Worm (Caenorhabditis elegans) whole organism, young adult: ENCODE data around the gene plx-1.

Experiments
- B0035.1 ChIP-seq: sonication (generic microtip); optimal IDR thresholded peaks from 2 replicates; lab custom pipeline; 2016; ENCODE audit warnings: missing genetic modification characterization, mild to moderate bottlenecking, missing compliant biosample characterization, missing genotype, missing genetic modification reagents
- B0261.1 ChIP-seq: sonication (generic microtip); optimal IDR thresholded peaks from 2 replicates; lab custom pipeline; 2016; ENCODE audit warnings: mild to moderate bottlenecking, missing genetic modification characterization, moderate library complexity, missing compliant biosample characterization
- C06A6.2 ChIP-seq: fragments of 200-800 bp; sonication (Bioruptor generic); conservative IDR thresholded peaks from 2 replicates; pipeline ENCODE4 v1.3.6; 2022; ENCODE audit warnings: missing genetic modification characterization, missing compliant biosample characterization
- F39B2.1 ChIP-seq: fragments of 200-800 bp; sonication (Bioruptor generic); IDR thresholded peaks from 2 replicates; pipeline ENCODE4 v1.3.6; 2022; ENCODE audit warnings: missing genetic modification reagents, missing genetic modification characterization, missing compliant biosample characterization
- F52B5.7 ChIP-seq: sonication (generic microtip); optimal IDR thresholded peaks from 2 replicates; lab custom pipeline; 2016; ENCODE audit warnings: mild to moderate bottlenecking, missing genetic modification characterization, missing compliant biosample characterization
- F55B11.4 ChIP-seq: sonication (generic microtip); optimal IDR thresholded peaks from 2 replicates; lab custom pipeline; 2016; ENCODE audit warnings: missing compliant biosample characterization, missing genetic modification characterization, borderline replicate concordance; ENCODE audit not compliant: insufficient read depth
- F57A8.1 ChIP-seq: fragments of 200-800 bp; sonication (Bioruptor generic); optimal IDR thresholded peaks from 2 replicates; lab custom pipeline; 2018; ENCODE audit warnings: mild to moderate bottlenecking, missing genetic modification characterization, moderate library complexity, missing compliant biosample characterization
- F57C9.4 ChIP-seq: sonication (generic microtip); optimal IDR thresholded peaks from 2 replicates; lab custom pipeline; 2017; ENCODE audit warnings: mild to moderate bottlenecking, missing genetic modification characterization, missing compliant biosample characterization
- K11D2.4 ChIP-seq: fragments of 200-800 bp; sonication (Bioruptor generic); IDR thresholded peaks from 2 replicates; pipeline ENCODE4 v1.3.6; 2022; ENCODE audit warnings: missing genetic modification reagents, missing genetic modification characterization, missing compliant biosample characterization
- aptf-2 ChIP-seq: fragments of 200-800 bp; sonication (Bioruptor generic); conservative IDR thresholded peaks from 2 replicates; pipeline ENCODE4 v1.3.6; 2022; ENCODE audit warnings: missing genetic modification reagents, missing genetic modification characterization, missing compliant biosample characterization
- athp-1 ChIP-seq: sonication (generic microtip); optimal IDR thresholded peaks from 2 replicates; lab custom pipeline; 2017; ENCODE audit warnings: mild to moderate bottlenecking, missing genetic modification characterization, missing compliant biosample characterization
- bed-2 ChIP-seq: fragments of 200-800 bp; sonication (Bioruptor generic); IDR thresholded peaks from 2 replicates; pipeline ENCODE4 v1.3.6; 2022; ENCODE audit warnings: missing genetic modification reagents, missing genetic modification characterization, missing compliant biosample characterization
- cebp-2 ChIP-seq: fragments of 200-800 bp; sonication (Bioruptor generic); IDR thresholded peaks from 2 replicates; pipeline ENCODE4 v1.3.6; 2022; ENCODE audit warnings: missing genetic modification characterization, missing compliant biosample characterization
- ceh-40 ChIP-seq: fragments of 200-800 bp; sonication (Bioruptor generic); IDR thresholded peaks from 2 replicates; pipeline ENCODE4 v1.3.6; 2022; ENCODE audit warnings: missing genetic modification characterization, missing compliant biosample characterization
- dox-1 ChIP-seq: fragments of 200-800 bp; sonication (Bioruptor generic); IDR thresholded peaks from 2 replicates; pipeline ENCODE4 v1.3.6; 2022; ENCODE audit warnings: missing genetic modification reagents, missing genetic modification characterization, missing compliant biosample characterization
- dpff-1 ChIP-seq: sonication (generic microtip); optimal IDR thresholded peaks from 2 replicates; lab custom pipeline; 2017; ENCODE audit warnings: mild to moderate bottlenecking, missing genetic modification characterization, missing compliant biosample characterization
- egrh-3 ChIP-seq: fragments of 200-800 bp; sonication (Bioruptor generic); IDR thresholded peaks from 2 replicates; pipeline ENCODE4 v1.3.6; 2022; ENCODE audit warnings: missing genetic modification reagents, missing genetic modification characterization, missing compliant biosample characterization
- him-1 ChIP-seq: sonication (generic microtip); optimal IDR thresholded peaks from 2 replicates; lab custom pipeline; 2016; ENCODE audit warnings: missing genotype, missing genetic modification reagents, missing genetic modification characterization, missing compliant biosample characterization
- hlh-26 ChIP-seq: fragments of 200-800 bp; sonication (Bioruptor generic); conservative IDR thresholded peaks from 2 replicates; pipeline ENCODE4 v1.3.6; 2022; ENCODE audit warnings: missing genetic modification reagents, missing genetic modification characterization, missing compliant biosample characterization
- hmg-20 ChIP-seq: fragments of 200-800 bp; sonication (Bioruptor generic); IDR thresholded peaks from 2 replicates; pipeline ENCODE4 v1.3.6; 2022; ENCODE audit warnings: missing genetic modification reagents, missing genetic modification characterization, missing compliant biosample characterization
- lin-26 ChIP-seq: fragments of 200-800 bp; sonication (Bioruptor generic); IDR thresholded peaks from 2 replicates; pipeline ENCODE4 v1.3.6; 2022; ENCODE audit warnings: missing genetic modification reagents, missing genetic modification characterization, missing compliant biosample characterization
- lin-54 ChIP-seq: fragments of 200-800 bp; sonication (Bioruptor generic); optimal IDR thresholded peaks from 2 replicates; lab custom pipeline; 2018; ENCODE audit warnings: mild to moderate bottlenecking, missing genetic modification characterization, missing compliant biosample characterization
- mcd-1 ChIP-seq: fragments of 200-800 bp; sonication (Bioruptor generic); IDR thresholded peaks from 2 replicates; pipeline ENCODE4 v1.3.6; 2022; ENCODE audit warnings: missing genetic modification reagents, missing genetic modification characterization, missing compliant biosample characterization
- mel-28 ChIP-seq: sonication (generic microtip); optimal IDR thresholded peaks from 2 replicates; lab custom pipeline; 2016; ENCODE audit warnings: borderline replicate concordance, mild to moderate bottlenecking, missing genetic modification characterization, missing compliant biosample characterization
- mes-4 ChIP-seq: sonication (generic microtip); optimal IDR thresholded peaks from 2 replicates; lab custom pipeline; 2016; ENCODE audit warnings: missing genotype, missing genetic modification characterization, missing compliant biosample characterization
- nfya-2 ChIP-seq: fragments of 200-800 bp; sonication (Bioruptor generic); IDR thresholded peaks from 2 replicates; pipeline ENCODE4 v1.3.6; 2022; ENCODE audit warnings: missing genetic modification reagents, missing genetic modification characterization, missing compliant biosample characterization
- nhr-120 ChIP-seq: fragments of 200-800 bp; sonication (Bioruptor generic); IDR thresholded peaks from 2 replicates; pipeline ENCODE4 v1.3.6; 2022; ENCODE audit warnings: missing genetic modification characterization, missing compliant biosample characterization
- nhr-90 ChIP-seq: sonication (generic microtip); optimal IDR thresholded peaks from 2 replicates; lab custom pipeline; 2016; ENCODE audit warnings: missing genotype, mild to moderate bottlenecking, missing genetic modification characterization, missing compliant biosample characterization
- pbrm-1 ChIP-seq: fragments of 200-800 bp; sonication (Bioruptor generic); IDR thresholded peaks from 2 replicates; pipeline ENCODE4 v1.3.6; 2022; ENCODE audit warnings: missing genetic modification reagents, missing genetic modification characterization, missing compliant biosample characterization
- pha-4 ChIP-seq: fragments of 150-350 bp; sonication (generic microtip); optimal IDR thresholded peaks from 2 replicates; lab custom pipeline; 2014; ENCODE audit warnings: missing biosample characterization, missing genetic modification reagents, missing genetic modification characterization
- rpc-1 ChIP-seq, 2 experiments: fragments of 150-350 bp in 1 of 2; sonication (generic microtip) in 1 of 2; optimal IDR thresholded peaks; 2 replicates each; lab custom pipeline; 2014 to 2018; ENCODE audit warnings: missing biosample characterization in 1 of 2, missing genetic modification characterization in 1 of 2, missing genetic modification reagents in 1 of 2, missing genotype in 1 of 2
- snpc-1.3 ChIP-seq: sonication (generic microtip); optimal IDR thresholded peaks from 2 replicates; lab custom pipeline; 2017; ENCODE audit warnings: missing genetic modification characterization, mild to moderate bottlenecking, missing compliant biosample characterization, antibody characterized with exemption, moderate library complexity, missing genotype, missing genetic modification reagents; ENCODE audit not compliant: insufficient read depth
- tbx-9 ChIP-seq: sonication (generic microtip); optimal IDR thresholded peaks from 2 replicates; lab custom pipeline; 2016; ENCODE audit warnings: borderline replicate concordance, missing genetic modification characterization, inconsistent platforms, missing compliant biosample characterization
- xnd-1 ChIP-seq: sonication (generic microtip); optimal IDR thresholded peaks from 2 replicates; lab custom pipeline; 2016; ENCODE audit warnings: missing genotype, missing genetic modification reagents, missing genetic modification characterization, missing compliant biosample characterization
- zfh-2 ChIP-seq: fragments of 200-800 bp; sonication (Bioruptor generic); conservative IDR thresholded peaks from 2 replicates; pipeline ENCODE4 v1.3.6; 2022; ENCODE audit warnings: missing genetic modification reagents, missing genetic modification characterization, missing compliant biosample characterization
- zim-3 ChIP-seq: sonication (generic microtip); optimal IDR thresholded peaks from 2 replicates; lab custom pipeline; 2017; ENCODE audit warnings: mild to moderate bottlenecking, missing genetic modification characterization, moderate library complexity, missing compliant biosample characterization
- ztf-22 ChIP-seq: fragments of 200-800 bp; sonication (Bioruptor generic); optimal IDR thresholded peaks from 2 replicates; lab custom pipeline; 2018; ENCODE audit warnings: mild to moderate bottlenecking, missing genetic modification characterization, moderate library complexity, missing compliant biosample characterization
- ztf-28 ChIP-seq: fragments of 200-800 bp; sonication (Bioruptor generic); IDR thresholded peaks from 2 replicates; pipeline ENCODE4 v1.3.6; 2022; ENCODE audit warnings: missing genetic modification reagents, missing genetic modification characterization, missing compliant biosample characterization
- ztf-6 ChIP-seq: fragments of 200-800 bp; sonication (Bioruptor generic); IDR thresholded peaks from 2 replicates; pipeline ENCODE4 v1.3.6; 2022; ENCODE audit warnings: missing genetic modification reagents, missing genetic modification characterization, missing compliant biosample characterization

Gene plx-1

DNA sequence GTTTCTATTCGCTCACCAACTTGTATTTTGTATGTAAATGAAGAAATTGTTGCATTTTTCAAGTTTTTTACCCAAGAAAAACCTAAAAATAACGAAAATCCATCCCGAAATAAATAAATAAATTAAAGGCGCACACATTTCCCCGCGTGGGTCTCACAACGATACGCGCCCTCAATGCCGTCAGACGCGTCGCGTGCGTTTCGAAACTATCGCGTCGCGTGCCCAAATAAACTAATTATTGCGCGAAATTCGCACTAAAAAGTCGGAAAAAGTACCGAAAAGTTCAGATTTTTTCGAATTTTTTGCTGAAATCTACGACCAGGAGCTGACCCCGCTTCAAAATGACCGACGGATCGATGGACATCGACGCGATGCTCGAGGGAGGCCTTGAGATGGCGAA lies 53.1 kb downstream of the plx-1 start, which contains the start of gene rbm-39 (continued):
- no peak for TF ChIP-seq F39B2.1
- no peak for TF ChIP-seq F57C9.4 (tag; lab: Kevin White, UChicago)
- no peak for TF ChIP-seq nhr-90 (tag; lab: Kevin White, UChicago)
- TF ChIP-seq snpc-1.3 (tag; lab: Kevin White, UChicago), result peak; percentile 63
- no peak for TF ChIP-seq dpff-1 (tag; lab: Kevin White, UChicago)

DNA sequence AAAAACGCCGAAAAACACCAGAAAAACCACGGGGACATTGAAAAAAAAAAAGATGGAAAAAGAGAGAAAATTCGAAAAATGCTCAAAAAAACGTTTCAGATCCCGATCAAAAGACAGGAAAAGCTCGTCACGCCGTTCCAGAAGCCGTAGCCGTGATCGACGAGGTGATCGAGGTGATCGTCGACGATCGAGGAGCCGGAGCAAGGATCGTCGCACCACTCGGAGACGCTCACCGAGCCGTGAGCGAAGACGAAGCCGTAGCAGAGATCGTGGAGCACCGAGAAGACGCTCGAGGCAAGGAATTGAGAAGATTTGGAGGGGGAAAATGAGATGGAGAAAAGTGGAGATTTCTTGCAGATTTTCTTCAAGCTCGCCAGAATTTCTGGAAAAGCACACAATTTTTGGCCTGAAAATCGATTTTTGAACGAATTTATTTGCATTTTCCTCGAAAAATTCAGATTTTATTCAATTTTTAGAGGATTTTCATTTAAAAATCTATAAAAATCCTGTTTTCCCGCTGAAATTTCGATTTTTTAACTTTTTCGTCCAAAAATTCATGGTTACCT lies 54.0 kb downstream of the plx-1 start:
- TF ChIP-seq egrh-3 (GFP tag; lab: Robert Waterston, UW), result peak; percentile 40; the same call in 1 of the 2 replicates
- TF ChIP-seq aptf-2 (GFP tag; lab: Robert Waterston, UW), result no peak
- TF ChIP-seq zfh-2 (GFP tag; lab: Robert Waterston, UW), result peak; percentile 66
- TF ChIP-seq athp-1 (tag; lab: Kevin White, UChicago), result no peak
- no peak for TF ChIP-seq nhr-120 (GFP tag; lab: Robert Waterston, UW)
- no peak for TF ChIP-seq mel-28 (tag; lab: Kevin White, UChicago)
- no peak for TF ChIP-seq K11D2.4 (GFP tag; lab: Robert Waterston, UW)
- TF ChIP-seq lin-54 (GFP tag; lab: Kevin White, UChicago), result no peak
- no peak for TF ChIP-seq hmg-20 (GFP tag; lab: Robert Waterston, UW)
- TF ChIP-seq lin-26 (GFP tag; lab: Robert Waterston, UW), result no peak

DNA sequence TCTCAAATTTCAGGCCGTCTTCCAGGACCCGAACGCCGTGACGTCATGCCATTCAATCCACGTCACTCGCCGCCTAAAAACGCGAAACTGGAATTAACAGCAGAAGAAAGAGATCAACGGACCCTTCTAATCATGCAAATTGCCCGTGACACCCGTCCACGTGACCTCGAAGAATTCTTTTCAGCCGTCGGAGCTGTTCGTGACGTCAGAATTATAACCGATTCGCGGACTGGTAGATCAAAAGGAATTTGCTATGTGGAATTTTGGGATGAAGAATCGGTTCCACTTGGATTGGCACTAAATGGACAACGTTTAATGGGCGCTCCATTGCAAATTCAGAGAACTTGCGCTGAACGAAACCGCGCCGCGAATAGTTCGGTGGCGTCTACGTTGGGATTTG lies 56.1 kb downstream of the plx-1 start:
- TF ChIP-seq bed-2 (GFP tag; lab: Robert Waterston, UW) (no peak), ceh-40 (GFP tag; lab: Robert Waterston, UW) (no peak), nfya-2 (no peak), tbx-9 (tag; lab: Kevin White, UChicago) (no peak), ztf-22 (no peak), rpc-1 (optimal IDR thresholded peaks at IDR 0.05; lab: Kevin White, UChicago) (no peak), rpc-1 (tag; optimal IDR thresholded peaks at IDR 0.05; lab: Kevin White, UChicago) (no peak), F57A8.1 (no peak), egrh-3 (GFP tag; lab: Robert Waterston, UW) (no peak), pbrm-1 (GFP tag; lab: Robert Waterston, UW) (no peak), ztf-6 (GFP tag; lab: Robert Waterston, UW) (no peak), pha-4 (tag; lab: Kevin White, UChicago) (no peak), F57C9.4 (tag; lab: Kevin White, UChicago) (no peak), C06A6.2 (GFP tag; lab: Robert Waterston, UW) (no peak), B0261.1 (no peak), aptf-2 (GFP tag; lab: Robert Waterston, UW) (no peak), F55B11.4 (tag; lab: Kevin White, UChicago) (no peak), hlh-26 (no peak), cebp-2 (GFP tag; lab: Robert Waterston, UW) (no peak)

DNA sequence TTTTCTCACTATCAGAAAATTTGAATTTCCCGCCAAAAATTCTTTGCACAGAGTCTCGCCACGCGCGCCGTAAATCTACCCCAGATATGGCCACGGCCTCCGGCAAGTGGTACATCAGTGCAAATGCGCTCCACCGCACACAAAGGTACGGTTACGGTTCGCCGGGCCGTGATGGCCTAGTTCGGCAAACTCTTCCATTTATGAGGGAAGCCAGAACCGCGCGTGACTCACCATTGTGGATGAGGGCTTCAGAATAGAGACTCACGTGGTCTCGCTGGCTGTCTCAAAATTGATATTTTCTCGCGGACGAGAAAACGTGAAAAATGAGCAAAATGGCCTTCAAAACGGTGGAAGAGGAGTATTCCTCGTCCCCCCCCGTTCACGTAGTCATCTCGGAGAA lies 60.5 kb downstream of the plx-1 start:
- peak; percentile 62; the same call in 1 of the 2 replicates for TF ChIP-seq cebp-2 (GFP tag; lab: Robert Waterston, UW)
- no peak for TF ChIP-seq ztf-28 (GFP tag; lab: Robert Waterston, UW)
- TF ChIP-seq K11D2.4 (GFP tag; lab: Robert Waterston, UW), result no peak
- TF ChIP-seq pbrm-1 (GFP tag; lab: Robert Waterston, UW), result no peak
- no peak for TF ChIP-seq F57C9.4 (tag; lab: Kevin White, UChicago)
- peak; percentile 53 for TF ChIP-seq zfh-2 (GFP tag; lab: Robert Waterston, UW)
- no peak for TF ChIP-seq B0035.1 (tag; lab: Kevin White, UChicago)
- TF ChIP-seq mes-4 (tag; lab: Kevin White, UChicago), result no peak
- no peak for TF ChIP-seq F52B5.7 (tag; lab: Kevin White, UChicago)
- TF ChIP-seq mcd-1 (GFP tag; lab: Robert Waterston, UW), result peak; percentile 34; the same call in 1 of the 2 replicates
- TF ChIP-seq dox-1 (GFP tag; lab: Robert Waterston, UW), result 0 out of 2 replicates have a peak, but pooled peaks have one; percentile 20
- TF ChIP-seq zim-3 (tag; lab: Kevin White, UChicago), result no peak
- no peak for TF ChIP-seq dpff-1 (tag; lab: Kevin White, UChicago)
- no peak for TF ChIP-seq xnd-1 (tag; lab: Kevin White, UChicago)
- TF ChIP-seq him-1 (tag; lab: Kevin White, UChicago), result peak; percentile 54
- TF ChIP-seq hmg-20 (GFP tag; lab: Robert Waterston, UW), result 0 out of 2 replicates have a peak, but pooled peaks have one; percentile 14
